Fruit fly (Drosophila melanogaster): ENCODE results near the gene CG1077.

Gene CG1077

DNA sequence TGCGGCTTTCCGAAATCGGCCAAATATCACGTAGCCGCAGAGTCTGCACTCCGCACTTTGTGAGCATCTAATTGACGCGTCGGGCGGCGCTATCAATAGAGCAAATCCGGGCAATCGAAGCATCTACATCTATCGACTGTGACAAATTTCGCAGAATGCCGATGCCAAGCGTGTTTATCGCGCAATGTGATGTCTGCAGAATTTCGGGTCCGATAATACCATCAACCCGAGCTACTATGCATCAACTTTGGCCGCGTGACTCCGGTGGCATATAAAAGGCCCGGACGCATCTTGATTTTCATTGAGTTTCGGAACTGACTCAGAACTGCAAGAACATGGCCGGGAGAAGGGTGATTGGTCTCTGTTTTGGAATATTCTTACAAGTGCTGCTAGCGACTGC lies at the start of gene CG1077:
CG1077 (plus strand) TSS at position 301 of the 400 bp plus-strand sequence.
- no peak for TF ChIP-seq Sin3A (optimal IDR thresholded peaks at IDR 0.05)
- TF ChIP-seq insv (optimal IDR thresholded peaks at IDR 0.05), result no peak
- no peak for TF ChIP-seq psq (optimal IDR thresholded peaks at IDR 0.05)
- TF ChIP-seq ttk (optimal IDR thresholded peaks at IDR 0.05), result no peak
- no peak for TF ChIP-seq Myc (optimal IDR thresholded peaks at IDR 0.05)
- TF ChIP-seq h (optimal IDR thresholded peaks at IDR 0.05), result no peak

DNA sequence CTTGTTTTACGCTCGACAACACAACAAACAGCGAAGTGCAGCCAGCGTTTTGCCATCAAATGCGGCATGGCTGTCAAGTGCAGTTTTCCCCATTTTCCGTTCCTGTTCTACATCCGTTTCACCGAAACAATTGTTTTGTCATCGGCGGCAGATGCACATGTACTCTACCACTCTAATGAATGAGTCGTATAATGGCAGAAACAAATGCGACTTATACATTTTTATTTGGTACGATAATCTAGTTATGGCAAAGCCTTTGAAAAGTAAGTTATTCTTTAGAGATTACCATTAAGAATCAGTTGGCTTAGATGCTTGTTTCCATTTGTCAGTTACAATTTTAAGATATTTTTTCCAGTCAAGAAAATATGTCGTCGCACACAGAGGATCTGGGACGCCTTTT lies 45.0 kb upstream of the CG1077 start, which contains the start of gene Vha14-2:
Vha14-2 (plus strand) TSS at position 301 of the 400 bp plus-strand sequence.
- TF ChIP-seq Myc (optimal IDR thresholded peaks at IDR 0.05), result no peak
- TF ChIP-seq Sin3A (optimal IDR thresholded peaks at IDR 0.05), result no peak
- TF ChIP-seq insv (optimal IDR thresholded peaks at IDR 0.05), result no peak
- TF ChIP-seq h (optimal IDR thresholded peaks at IDR 0.05), result no peak
- TF ChIP-seq psq (optimal IDR thresholded peaks at IDR 0.05), result no peak
- TF ChIP-seq ttk (optimal IDR thresholded peaks at IDR 0.05), result no peak

DNA sequence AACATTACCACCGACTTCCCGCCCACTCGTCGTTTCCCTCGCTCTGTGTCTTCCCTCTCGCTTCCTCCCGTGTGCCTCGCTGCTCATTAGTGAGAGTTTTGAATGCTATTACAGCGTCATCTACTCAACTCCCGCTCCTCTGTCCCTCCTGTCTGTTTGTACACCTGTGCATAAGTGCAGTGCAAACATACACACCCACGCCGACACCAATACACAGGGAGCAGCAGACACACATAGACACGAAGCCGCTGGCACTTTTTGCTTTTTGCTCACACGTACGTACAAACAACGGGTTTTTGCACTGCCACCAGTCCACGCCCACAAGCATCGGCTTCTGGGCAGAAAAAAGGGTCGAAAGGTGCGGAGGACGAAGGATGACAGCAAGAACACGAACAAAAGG lies 25.5 kb upstream of the CG1077 start:
- no peak for TF ChIP-seq h (optimal IDR thresholded peaks at IDR 0.05)
- no peak for TF ChIP-seq insv (optimal IDR thresholded peaks at IDR 0.05)
- no peak for TF ChIP-seq psq (optimal IDR thresholded peaks at IDR 0.05)
- no peak for TF ChIP-seq Myc (optimal IDR thresholded peaks at IDR 0.05)
- TF ChIP-seq ttk (optimal IDR thresholded peaks at IDR 0.05), result no peak
- TF ChIP-seq Sin3A (optimal IDR thresholded peaks at IDR 0.05), result no peak

DNA sequence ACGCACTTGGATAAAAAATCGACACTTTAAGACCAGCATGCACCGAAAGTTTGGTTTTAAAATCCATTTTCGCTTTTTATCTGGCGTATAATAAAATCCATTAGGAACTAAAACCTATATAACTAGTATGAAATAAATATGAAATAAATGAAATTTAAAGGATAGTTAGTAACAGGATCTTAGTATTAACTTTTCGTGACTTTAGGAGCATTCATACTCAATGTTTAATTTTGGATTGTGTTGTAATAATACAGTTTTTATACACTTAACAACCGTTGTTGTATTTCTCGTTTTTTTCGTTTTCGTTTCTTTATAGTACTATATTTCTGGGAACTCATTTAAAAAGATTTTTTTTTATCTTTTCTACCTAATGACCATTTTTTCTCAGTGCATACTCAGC lies 18.2 kb upstream of the CG1077 start:
- TF ChIP-seq ttk (optimal IDR thresholded peaks at IDR 0.05) (no peak), psq (optimal IDR thresholded peaks at IDR 0.05) (no peak), h (optimal IDR thresholded peaks at IDR 0.05) (no peak), Sin3A (optimal IDR thresholded peaks at IDR 0.05) (no peak), insv (optimal IDR thresholded peaks at IDR 0.05) (no peak), Myc (optimal IDR thresholded peaks at IDR 0.05) (no peak)

DNA sequence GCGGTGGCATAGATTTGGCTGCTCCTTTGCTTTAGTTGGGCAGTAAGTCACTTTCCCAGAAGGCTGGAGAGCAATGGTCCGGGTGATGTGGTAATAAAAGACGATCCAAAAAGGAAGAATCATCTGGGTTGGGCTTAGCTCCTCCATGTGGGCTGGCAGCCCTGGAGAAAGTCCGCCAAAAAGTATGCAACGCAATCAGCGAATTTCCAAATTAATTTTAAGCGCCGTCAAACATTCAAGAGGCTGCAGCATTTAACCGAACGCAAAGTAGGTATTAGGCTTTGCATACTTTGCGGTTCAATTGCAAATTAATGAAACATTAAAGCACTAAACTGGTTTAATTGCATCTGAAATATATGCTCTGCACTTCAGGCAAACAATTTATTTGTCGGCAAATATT lies 17.7 kb upstream of the CG1077 start:
- TF ChIP-seq h (optimal IDR thresholded peaks at IDR 0.05), result no peak
- no peak for TF ChIP-seq insv (optimal IDR thresholded peaks at IDR 0.05)

DNA sequence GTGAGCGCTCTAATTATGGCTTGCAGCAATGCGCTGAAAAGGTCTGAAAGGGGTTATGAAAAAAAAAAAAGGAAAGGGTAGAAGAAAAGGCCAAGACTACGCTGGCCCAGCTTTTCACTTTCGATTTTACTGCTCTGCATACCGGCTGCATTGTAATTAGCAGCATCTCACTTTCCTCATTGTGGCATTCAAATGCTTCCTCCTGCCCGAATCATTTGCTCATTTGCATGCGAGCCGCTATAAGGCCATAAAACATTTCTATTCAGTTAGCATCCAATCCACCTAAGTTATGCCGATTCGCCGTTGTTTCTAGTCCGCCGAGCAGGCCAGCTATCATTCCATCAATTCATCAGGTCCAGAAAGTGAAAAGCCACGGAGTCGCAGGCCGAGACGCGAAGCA lies 13.7 kb upstream of the CG1077 start:
- TF ChIP-seq ttk (optimal IDR thresholded peaks at IDR 0.05) (no peak), h (optimal IDR thresholded peaks at IDR 0.05) (no peak), Myc (optimal IDR thresholded peaks at IDR 0.05) (no peak), Sin3A (optimal IDR thresholded peaks at IDR 0.05) (no peak), psq (optimal IDR thresholded peaks at IDR 0.05) (no peak), insv (optimal IDR thresholded peaks at IDR 0.05) (no peak)

DNA sequence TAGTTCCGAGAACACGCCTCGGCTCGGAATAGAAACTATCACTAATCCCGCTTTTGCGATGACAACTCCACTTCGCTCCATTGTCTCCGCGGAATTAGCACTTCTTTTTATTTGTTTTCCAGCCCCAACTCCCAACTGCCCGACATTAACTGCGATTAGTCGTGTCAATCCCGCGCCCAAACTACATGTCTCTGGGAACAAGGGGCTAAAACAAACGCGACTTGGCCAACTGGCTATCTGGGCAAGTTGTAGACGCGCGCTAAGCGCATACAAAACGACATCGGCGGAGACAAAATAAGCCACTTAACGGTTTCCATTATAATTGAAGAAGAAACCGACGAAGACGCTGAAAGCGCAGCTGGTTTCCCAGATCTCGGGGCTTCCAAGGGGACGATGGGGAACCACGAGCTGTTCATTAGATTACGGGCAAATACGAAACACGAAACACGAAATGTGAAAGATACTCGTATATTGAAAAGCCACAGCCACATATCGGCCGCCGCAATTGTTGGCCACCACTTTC lies 12.4 kb upstream of the CG1077 start:
- no peak for TF ChIP-seq Sin3A (optimal IDR thresholded peaks at IDR 0.05)
- no peak for TF ChIP-seq h (optimal IDR thresholded peaks at IDR 0.05)
- TF ChIP-seq insv (optimal IDR thresholded peaks at IDR 0.05), result no peak
- TF ChIP-seq psq (optimal IDR thresholded peaks at IDR 0.05), result no peak
- no peak for TF ChIP-seq Myc (optimal IDR thresholded peaks at IDR 0.05)
- TF ChIP-seq ttk (optimal IDR thresholded peaks at IDR 0.05), result no peak

DNA sequence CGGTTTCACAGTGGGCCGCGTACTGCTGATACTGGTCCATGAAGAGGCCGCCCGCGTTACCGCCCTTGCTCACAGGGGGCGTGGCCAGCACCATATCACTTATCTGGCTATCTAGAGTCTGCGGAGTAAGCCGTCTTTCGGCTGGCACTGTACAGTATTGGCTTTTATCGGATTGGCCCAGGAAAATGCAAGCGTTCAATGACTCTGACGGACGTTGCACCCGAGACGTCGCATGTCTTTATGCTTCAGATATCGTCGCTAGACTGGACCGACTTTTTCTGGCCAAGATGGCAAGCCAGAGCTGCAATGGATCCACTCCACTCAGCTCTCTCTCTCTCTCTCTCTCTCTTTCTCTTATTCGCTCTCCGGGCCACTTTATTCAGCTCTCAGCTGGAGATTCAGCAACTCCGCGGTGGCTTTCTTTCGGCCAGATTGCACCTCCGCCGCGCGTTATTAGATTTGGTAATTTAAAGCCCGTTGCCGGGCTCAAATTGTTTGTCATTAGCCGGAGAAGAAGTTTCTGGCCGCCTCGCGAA lies 10.3 kb upstream of the CG1077 start, which contains the start of gene CG31559:
CG31559 (minus strand) TSS at position 273 of the 536 bp plus-strand sequence.
- TF ChIP-seq insv (optimal IDR thresholded peaks at IDR 0.05), result no peak
- no peak for TF ChIP-seq Myc (optimal IDR thresholded peaks at IDR 0.05)
- TF ChIP-seq Sin3A (optimal IDR thresholded peaks at IDR 0.05), result no peak
- no peak for TF ChIP-seq h (optimal IDR thresholded peaks at IDR 0.05)
- no peak for TF ChIP-seq ttk (optimal IDR thresholded peaks at IDR 0.05)
- no peak for TF ChIP-seq psq (optimal IDR thresholded peaks at IDR 0.05)

DNA sequence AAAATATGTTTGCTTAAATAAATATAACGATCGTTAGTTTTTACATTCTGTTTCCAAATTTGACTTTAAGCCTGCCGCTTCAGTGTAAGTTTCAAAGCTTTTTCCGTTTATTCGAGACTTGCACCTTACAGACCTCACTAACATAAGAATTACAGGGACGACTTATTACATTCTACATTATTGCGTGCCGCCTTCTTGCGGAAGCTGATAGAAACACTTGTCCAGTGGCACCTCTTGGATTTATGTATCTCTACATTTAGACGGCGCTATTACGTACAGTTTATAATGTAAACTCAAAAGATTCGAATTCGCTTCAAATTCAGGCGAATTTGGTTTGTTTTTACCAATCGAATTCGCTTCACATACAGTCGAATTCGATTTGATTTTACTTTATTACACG lies 3.5 kb downstream of the CG1077 start:
- TF ChIP-seq h (optimal IDR thresholded peaks at IDR 0.05) (no peak), insv (optimal IDR thresholded peaks at IDR 0.05) (no peak), Sin3A (optimal IDR thresholded peaks at IDR 0.05) (no peak)

DNA sequence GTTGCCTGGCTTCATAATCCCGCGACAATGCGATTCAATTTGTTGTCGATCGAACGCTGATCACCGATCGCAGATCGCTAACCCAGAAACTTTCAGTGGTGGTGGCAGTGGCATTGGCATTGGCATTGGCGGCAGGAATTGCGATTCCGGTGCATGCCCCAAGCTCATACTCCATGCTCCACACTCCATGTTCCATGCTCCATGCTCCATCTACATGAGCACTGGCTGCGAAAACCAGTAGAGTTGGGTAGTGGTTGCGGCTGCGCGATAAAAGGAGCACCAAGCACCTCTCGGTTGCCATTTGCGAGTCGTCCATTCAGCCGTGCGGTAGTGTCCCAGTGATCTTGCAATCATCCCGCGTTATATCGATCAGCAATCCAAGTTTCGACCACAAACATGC lies 6.0 kb downstream of the CG1077 start, which contains the start of gene Osi1:
Osi1 (plus strand) TSS at position 301 of the 400 bp plus-strand sequence.
- TF ChIP-seq insv (optimal IDR thresholded peaks at IDR 0.05) (no peak), Myc (optimal IDR thresholded peaks at IDR 0.05) (no peak), Sin3A (optimal IDR thresholded peaks at IDR 0.05) (no peak), ttk (optimal IDR thresholded peaks at IDR 0.05) (no peak), h (optimal IDR thresholded peaks at IDR 0.05) (no peak), psq (optimal IDR thresholded peaks at IDR 0.05) (no peak)

DNA sequence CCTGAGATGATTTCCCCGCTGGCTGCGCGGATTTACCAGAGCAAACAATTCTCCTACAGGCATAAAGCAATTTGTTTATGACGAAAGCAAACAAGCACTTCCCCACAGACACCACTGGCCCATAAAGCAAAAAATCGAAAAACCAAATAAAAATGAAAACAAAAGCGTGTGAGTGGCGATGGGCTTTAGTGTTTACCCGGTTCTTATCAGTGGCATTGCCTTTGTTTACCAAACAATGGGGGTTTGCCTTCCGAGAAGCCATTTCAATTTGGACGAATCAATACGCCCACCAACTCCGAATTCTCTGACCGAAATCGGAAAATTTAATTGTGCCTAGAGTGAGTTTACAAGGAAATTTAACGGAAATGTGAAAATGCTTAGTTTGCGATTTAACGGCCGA lies 15.2 kb downstream of the CG1077 start:
- TF ChIP-seq h (optimal IDR thresholded peaks at IDR 0.05) (no peak), ttk (optimal IDR thresholded peaks at IDR 0.05) (no peak), insv (optimal IDR thresholded peaks at IDR 0.05) (no peak), psq (optimal IDR thresholded peaks at IDR 0.05) (no peak), Myc (optimal IDR thresholded peaks at IDR 0.05) (no peak), Sin3A (optimal IDR thresholded peaks at IDR 0.05) (no peak)

DNA sequence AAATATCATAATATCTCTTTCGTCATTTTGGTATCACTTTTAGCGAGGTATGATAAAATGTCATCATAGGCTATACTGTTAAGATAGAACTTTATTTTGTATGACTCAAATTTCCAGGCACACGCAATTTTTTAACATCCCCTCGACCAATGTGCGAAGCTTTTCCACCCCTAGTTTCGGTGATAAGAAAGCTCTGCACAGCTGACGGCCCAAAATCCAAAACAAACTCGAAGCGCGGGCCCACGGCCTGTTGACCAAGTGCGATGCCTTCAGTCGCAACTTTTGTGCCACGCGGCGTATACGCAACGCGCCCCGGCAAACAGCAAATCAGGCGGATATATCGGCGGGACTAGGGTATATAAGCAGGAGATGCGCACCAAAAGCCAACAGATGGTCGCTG lies 19.7 kb downstream of the CG1077 start, which contains the start of gene NPFR:
NPFR (plus strand) TSS at position 301 of the 400 bp plus-strand sequence.
- TF ChIP-seq insv (optimal IDR thresholded peaks at IDR 0.05), result no peak

DNA sequence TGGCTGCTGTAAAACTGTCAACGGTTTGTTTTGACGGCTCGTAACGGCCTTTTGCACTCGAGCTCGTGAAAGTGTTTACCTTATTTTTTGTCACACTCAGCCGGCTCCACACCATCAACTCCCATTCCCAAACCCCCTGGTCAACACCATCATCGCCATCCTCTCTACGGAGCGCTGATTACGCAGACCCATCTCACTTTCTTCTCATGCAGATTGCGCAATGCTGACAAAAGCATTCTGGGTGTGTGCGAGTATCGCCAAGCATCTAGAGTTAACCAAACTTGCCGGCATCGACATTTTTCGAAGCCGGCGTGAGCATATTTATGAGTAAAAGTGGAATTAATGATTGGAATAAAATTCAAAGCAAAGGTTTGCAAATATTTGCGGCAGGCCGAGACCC lies 29.1 kb downstream of the CG1077 start:
- no peak for TF ChIP-seq ttk (optimal IDR thresholded peaks at IDR 0.05)
- TF ChIP-seq h (optimal IDR thresholded peaks at IDR 0.05), result no peak
- TF ChIP-seq insv (optimal IDR thresholded peaks at IDR 0.05), result no peak
- no peak for TF ChIP-seq Myc (optimal IDR thresholded peaks at IDR 0.05)
- no peak for TF ChIP-seq Sin3A (optimal IDR thresholded peaks at IDR 0.05)
- no peak for TF ChIP-seq psq (optimal IDR thresholded peaks at IDR 0.05)

All from Kc167 (cell line).